Worm (Caenorhabditis elegans): ENCODE results near the gene sri-2.

DNA sequence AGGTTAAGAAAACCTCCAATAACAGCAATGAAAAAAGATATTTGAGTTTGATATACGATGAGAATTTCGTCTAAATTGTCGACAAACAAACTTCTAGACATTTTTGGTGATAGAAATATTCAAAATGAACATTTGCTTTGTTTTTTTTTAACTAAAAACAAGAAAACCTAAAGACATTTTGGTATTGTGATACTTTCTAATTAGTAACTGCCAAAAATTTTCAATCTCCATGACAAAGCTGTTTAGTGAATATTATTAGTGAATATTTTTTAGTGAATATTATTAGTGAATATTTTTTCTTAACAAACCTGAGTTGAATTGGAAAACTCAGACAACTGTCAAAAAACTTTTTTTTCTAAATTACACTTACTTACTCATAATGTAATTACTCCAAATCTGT is 24.8 kb downstream of the sri-2 start, which contains the start of gene srw-55:
- TF ChIP-seq nhr-77 (tag; optimal IDR thresholded peaks at IDR 0.05) (no peak), nhr-237 (tag; optimal IDR thresholded peaks at IDR 0.05) (no peak), nhr-12 (tag; optimal IDR thresholded peaks at IDR 0.05) (no peak), mml-1 (tag; optimal IDR thresholded peaks at IDR 0.05) (no peak), elt-3 (tag; optimal IDR thresholded peaks at IDR 0.05) (no peak), fkh-10 (GFP tag; optimal IDR thresholded peaks at IDR 0.05) (no peak), ceh-16 (tag; optimal IDR thresholded peaks at IDR 0.05) (no peak), snpc-4 (tag; optimal IDR thresholded peaks at IDR 0.05) (no peak), fos-1 (tag; optimal IDR thresholded peaks at IDR 0.05) (no peak), elt-2 (tag; optimal IDR thresholded peaks at IDR 0.05) (no peak)

Data from whole organism, L3 larva.